Worm (Caenorhabditis elegans) whole organism, L4/young adult: ENCODE results near the gene odr-1.

ENCODE experiments used
- W03F9.2 ChIP-seq: fragments of 150-350 bp; optimal IDR thresholded peaks from 2 replicates; lab custom pipeline; 2014; ENCODE audit warnings: missing biosample characterization, missing genetic modification characterization
- dao-5 ChIP-seq: sonication (generic microtip); optimal IDR thresholded peaks from 2 replicates; lab custom pipeline; 2016; ENCODE audit warnings: missing genotype, missing genetic modification characterization, moderate library complexity, missing compliant biosample characterization
- him-1 ChIP-seq: sonication (generic microtip); optimal IDR thresholded peaks from 2 replicates; lab custom pipeline; 2016; ENCODE audit warnings: missing genotype, missing genetic modification reagents, missing genetic modification characterization, missing compliant biosample characterization

DNA sequence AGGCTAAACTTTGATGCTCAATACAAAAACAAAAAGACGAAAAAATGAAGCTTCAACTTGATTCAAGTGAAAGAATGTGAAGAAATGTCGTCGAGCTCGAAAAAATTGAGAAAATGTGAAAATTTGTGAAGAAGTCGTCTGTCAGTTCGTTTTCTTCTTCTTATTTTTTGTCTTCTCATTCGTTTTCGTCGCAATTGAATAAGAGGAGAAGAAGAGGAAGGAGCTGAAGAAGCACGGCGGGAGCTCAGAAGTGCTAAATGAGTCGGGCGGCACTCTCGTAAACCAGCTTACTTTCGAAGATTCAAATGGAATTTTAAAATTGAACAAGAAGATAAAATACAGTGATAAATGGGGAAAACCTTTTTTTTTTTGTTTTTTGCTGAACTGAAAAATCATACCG lies 45.6 kb downstream of the odr-1 start:
- TF ChIP-seq W03F9.2 = no peak
- no peak for TF ChIP-seq him-1 (tag; lab: Kevin White, UChicago)
- TF ChIP-seq dao-5 (tag; lab: Kevin White, UChicago) = no peak
